Worm (Caenorhabditis elegans) whole organism, L3 larva: Measurements from ENCODE around the gene R11D1.12.

Experiments
- R02D3.7 ChIP-seq: fragments of 150-350 bp; optimal IDR thresholded peaks from 2 replicates; lab custom pipeline; 2014; ENCODE audit warnings: missing biosample characterization, missing genetic modification characterization
- ama-1 ChIP-seq: fragments of 150-350 bp; optimal IDR thresholded peaks from 2 replicates; lab custom pipeline; 2018
- ceh-16 ChIP-seq: sonication (generic microtip); optimal IDR thresholded peaks from 2 replicates; lab custom pipeline; 2017; ENCODE audit warnings: missing biosample characterization, missing genetic modification characterization
- ceh-82 ChIP-seq: fragments of 150-350 bp; optimal IDR thresholded peaks from 2 replicates; lab custom pipeline; 2014; ENCODE audit warnings: missing biosample characterization, missing genetic modification characterization
- ceh-9 ChIP-seq: sonication (generic microtip); optimal IDR thresholded peaks from 2 replicates; lab custom pipeline; 2018; ENCODE audit warnings: missing biosample characterization, missing genetic modification characterization
- daf-12 ChIP-seq: fragments of 150-350 bp; optimal IDR thresholded peaks from 2 replicates; lab custom pipeline; 2014; ENCODE audit warnings: missing biosample characterization, missing genetic modification reagents, missing genetic modification characterization
- egl-5 ChIP-seq: fragments of 150-350 bp; optimal IDR thresholded peaks from 2 replicates; lab custom pipeline; 2017; ENCODE audit warnings: missing biosample characterization, missing genetic modification reagents, missing genetic modification characterization, inconsistent platforms
- elt-1 ChIP-seq: fragments of 150-350 bp; optimal IDR thresholded peaks from 2 replicates; lab custom pipeline; 2014; ENCODE audit warnings: missing biosample characterization, missing genetic modification characterization
- elt-2 ChIP-seq: sonication (generic microtip); optimal IDR thresholded peaks from 2 replicates; lab custom pipeline; 2016; ENCODE audit warnings: missing genetic modification reagents, mild to moderate bottlenecking, missing genetic modification characterization, missing compliant biosample characterization
- elt-3 ChIP-seq, 3 experiments: fragments of 150-350 bp in 1 of 3; sonication (generic microtip) in 2 of 3; optimal IDR thresholded peaks; 2 replicates in 2 of 3; 4 replicates in 1 of 3; lab custom pipeline; 2014 to 2017; ENCODE audit warnings: missing biosample characterization in 3 of 3, missing genetic modification characterization in 3 of 3
- eor-1 ChIP-seq, 2 experiments: fragments of 150-350 bp; optimal IDR thresholded peaks; 2 replicates each; lab custom pipeline; 2014 to 2018; ENCODE audit warnings: missing biosample characterization in 2 of 2, missing genetic modification characterization in 2 of 2
- fkh-10 ChIP-seq: sonication (generic microtip); optimal IDR thresholded peaks from 2 replicates; lab custom pipeline; 2017; ENCODE audit warnings: missing biosample characterization, missing genetic modification reagents, missing genetic modification characterization
- fkh-2 ChIP-seq: fragments of 150-350 bp; optimal IDR thresholded peaks from 2 replicates; lab custom pipeline; 2014; ENCODE audit warnings: missing biosample characterization, missing genetic modification reagents, missing genetic modification characterization
- fos-1 ChIP-seq: fragments of 150-350 bp; optimal IDR thresholded peaks from 2 replicates; lab custom pipeline; 2014; ENCODE audit warnings: missing biosample characterization, missing genetic modification characterization
- hmg-11 ChIP-seq: sonication (generic microtip); optimal IDR thresholded peaks from 2 replicates; lab custom pipeline; 2016; ENCODE audit warnings: missing genetic modification characterization, missing compliant biosample characterization
- jun-1 ChIP-seq: fragments of 150-350 bp; optimal IDR thresholded peaks from 2 replicates; lab custom pipeline; 2014; ENCODE audit warnings: missing biosample characterization, missing genetic modification reagents, missing genetic modification characterization
- lin-15B ChIP-seq: fragments of 150-350 bp; optimal IDR thresholded peaks from 2 replicates; lab custom pipeline; 2014; ENCODE audit warnings: missing biosample characterization, missing genetic modification characterization
- lin-39 ChIP-seq: fragments of 150-350 bp; optimal IDR thresholded peaks from 2 replicates; lab custom pipeline; 2018; ENCODE audit warnings: missing biosample characterization, missing genetic modification reagents, missing genetic modification characterization
- mml-1 ChIP-seq: fragments of 150-350 bp; sonication (generic microtip); optimal IDR thresholded peaks from 3 replicates; lab custom pipeline; 2014; ENCODE audit warnings: missing biosample characterization, missing genetic modification characterization
- nfya-1 ChIP-seq: sonication (generic microtip); optimal IDR thresholded peaks from 2 replicates; lab custom pipeline; 2017; ENCODE audit warnings: missing genetic modification characterization, mild to moderate bottlenecking, missing compliant biosample characterization, antibody characterized with exemption, moderate library complexity; ENCODE audit not compliant: insufficient read depth
- nhr-12 ChIP-seq: fragments of 150-350 bp; optimal IDR thresholded peaks from 2 replicates; lab custom pipeline; 2014; ENCODE audit warnings: missing biosample characterization, missing genetic modification characterization
- nhr-23 ChIP-seq: fragments of 150-350 bp; optimal IDR thresholded peaks from 2 replicates; lab custom pipeline; 2014; ENCODE audit warnings: missing biosample characterization, missing genetic modification reagents, missing genetic modification characterization
- nhr-237 ChIP-seq: fragments of 150-350 bp; optimal IDR thresholded peaks from 2 replicates; lab custom pipeline; 2014; ENCODE audit warnings: missing biosample characterization, missing genetic modification characterization
- nhr-28 ChIP-seq: fragments of 150-350 bp; optimal IDR thresholded peaks from 2 replicates; lab custom pipeline; 2014; ENCODE audit warnings: missing biosample characterization, missing genetic modification characterization
- nhr-67 ChIP-seq: fragments of 150-350 bp; optimal IDR thresholded peaks from 2 replicates; lab custom pipeline; 2014; ENCODE audit warnings: missing biosample characterization, missing genetic modification characterization
- nhr-76 ChIP-seq: fragments of 150-350 bp; sonication (generic microtip); optimal IDR thresholded peaks from 5 replicates; lab custom pipeline; 2014; ENCODE audit warnings: missing biosample characterization, missing genetic modification characterization
- nhr-77 ChIP-seq: fragments of 150-350 bp; optimal IDR thresholded peaks from 2 replicates; lab custom pipeline; 2014; ENCODE audit warnings: missing biosample characterization, missing genetic modification characterization
- pha-4 ChIP-seq: fragments of 150-350 bp; optimal IDR thresholded peaks from 2 replicates; lab custom pipeline; 2014; ENCODE audit warnings: missing biosample characterization, missing genetic modification reagents, missing genetic modification characterization
- unc-39 ChIP-seq: sonication (generic microtip); optimal IDR thresholded peaks from 4 replicates; lab custom pipeline; 2017; ENCODE audit warnings: missing biosample characterization, missing genetic modification characterization
- zag-1 ChIP-seq: fragments of 150-350 bp; optimal IDR thresholded peaks from 2 replicates; lab custom pipeline; 2014; ENCODE audit warnings: missing biosample characterization, missing genetic modification characterization
- ztf-11 ChIP-seq: fragments of 150-350 bp; optimal IDR thresholded peaks from 2 replicates; lab custom pipeline; 2014; ENCODE audit warnings: missing biosample characterization, missing genetic modification characterization
- ztf-4 ChIP-seq: fragments of 150-350 bp; optimal IDR thresholded peaks from 2 replicates; lab custom pipeline; 2014; ENCODE audit warnings: missing biosample characterization, missing genetic modification characterization

The R11D1.12 gene

ce11 chrV:12714120-12714519, 11.7 kb downstream of the R11D1.12 start, which contains the start of gene R11D1.4:
Gene R11D1.4, minus strand, starts transcription at chrV:12714220.
- TF ChIP-seq nhr-67 (tag; lab: Kevin White, UChicago) (no peak), nhr-77 (no peak), ceh-9 (no peak), elt-3 (tag; optimal IDR thresholded peaks at IDR 0.05; lab: Kevin White, UChicago) (no peak), ama-1 (lab: Kevin White, UChicago) (no peak), lin-15B (tag; lab: Kevin White, UChicago) (no peak), lin-39 (tag; lab: Kevin White, UChicago) (no peak), ztf-11 (tag; lab: Kevin White, UChicago) (no peak), egl-5 (no peak), daf-12 (tag; lab: Kevin White, UChicago) (no peak), nhr-28 (tag; lab: Kevin White, UChicago) (no peak), elt-2 (tag; lab: Kevin White, UChicago) (no peak), jun-1 (no peak), nhr-76 (tag; lab: Kevin White, UChicago) (no peak), fos-1 (no peak), ceh-16 (tag; lab: Kevin White, UChicago) (no peak), nfya-1 (tag; lab: Kevin White, UChicago) (no peak), hmg-11 (no peak), pha-4 (tag; lab: Kevin White, UChicago) (no peak)

ce11 chrV:12711999-12712398, 13.8 kb downstream of the R11D1.12 start, which contains the start of gene R11D1.3:
Gene R11D1.3, minus strand, starts transcription at chrV:12712099.
- no peak for TF ChIP-seq ztf-11 (tag; lab: Kevin White, UChicago)
- no peak for TF ChIP-seq ceh-82
- no peak for TF ChIP-seq nhr-67 (tag; lab: Kevin White, UChicago)
- TF ChIP-seq R02D3.7 (tag; lab: Kevin White, UChicago), result no peak
- no peak for TF ChIP-seq zag-1
- TF ChIP-seq elt-1 (tag; lab: Kevin White, UChicago), result no peak
- no peak for TF ChIP-seq fkh-2

- TF ChIP-seq nhr-12 (tag; lab: Kevin White, UChicago), result no peak
Observed at ce11 chrV:12708305-12708704, 17.5 kb downstream of the R11D1.12 start, which contains the start of gene R11D1.2. Gene R11D1.2, plus strand, starts transcription at chrV:12708605.

- no peak for TF ChIP-seq fkh-10
- no peak for TF ChIP-seq eor-1 (tag; optimal IDR thresholded peaks at IDR 0.05; lab: Kevin White, UChicago)
- no peak for TF ChIP-seq ztf-4 (tag; lab: Kevin White, UChicago)
- TF ChIP-seq, all 47 proteins: peak for 0
Observed at ce11 chrV:12706511-12706910, 19.3 kb downstream of the R11D1.12 start.

ce11 chrV:12704077-12704476, 21.7 kb downstream of the R11D1.12 start, which contains the start of gene R11D1.1:
Gene R11D1.1, plus strand, starts transcription at chrV:12704377.
- TF ChIP-seq fos-1, result no peak
- no peak for TF ChIP-seq mml-1 (tag; lab: Kevin White, UChicago)
- TF ChIP-seq nhr-23, result no peak
- TF ChIP-seq elt-2 (tag; lab: Kevin White, UChicago), result no peak
- TF ChIP-seq fkh-10, result no peak

- TF ChIP-seq nhr-67 (tag; lab: Kevin White, UChicago) (no peak), R02D3.7 (tag; lab: Kevin White, UChicago) (no peak), eor-1 (tag; optimal IDR thresholded peaks at IDR 0.05; lab: Kevin White, UChicago) (no peak), ama-1 (lab: Kevin White, UChicago) (no peak), nhr-237 (tag; lab: Kevin White, UChicago) (no peak), elt-1 (tag; lab: Kevin White, UChicago) (no peak), unc-39 (tag; lab: Kevin White, UChicago) (no peak)
Observed at ce11 chrV:12701613-12702012, 24.2 kb downstream of the R11D1.12 start.
